Fruit fly (Drosophila melanogaster): ENCODE results near the gene Smyd5.

DNA sequence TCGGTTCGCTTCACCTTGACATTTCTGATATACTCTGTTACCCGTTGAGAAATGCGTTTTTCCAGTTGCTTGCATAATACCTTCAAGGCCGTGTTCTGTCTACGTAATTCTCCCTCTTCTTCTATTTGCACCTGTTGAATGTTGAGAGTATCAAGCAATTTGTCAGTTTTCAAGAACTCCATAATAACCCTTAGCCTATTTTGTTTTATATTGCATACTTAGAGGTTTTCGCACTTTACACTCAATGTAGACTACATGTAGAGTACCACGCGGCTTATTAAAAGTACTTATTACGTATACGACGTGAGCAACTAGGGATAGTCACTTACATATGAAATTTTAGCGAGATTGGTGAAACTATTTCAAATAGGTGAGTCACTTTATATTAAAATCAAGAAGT is 15.5 kb downstream of the Smyd5 start:
- TF ChIP-seq psq (optimal IDR thresholded peaks at IDR 0.05) (no peak), Sin3A (optimal IDR thresholded peaks at IDR 0.05) (no peak)

All from Kc167 (cell line).